Worm (Caenorhabditis elegans): ENCODE results near the gene F36H12.3.
"Not testable (repeated sequence)": the region's sequence is repeated elsewhere in the genome, so short reads cannot be mapped to it uniquely, and the experiment has no call there.

The F36H12.3 gene

ce11 chrIV:5254678-5255077, 17.9 kb upstream of the F36H12.3 start, which contains the start of gene F36H12.10:
F36H12.10 (minus strand) TSS chrIV:5254778.
- TF ChIP-seq tbx-2, ceh-31, Y22D7AL.16 (tag; optimal IDR thresholded peaks at IDR 0.05): not testable (repeated sequence)

- not testable (repeated sequence) for TF ChIP-seq ceh-22, lim-6, ceh-2 (tag; optimal IDR thresholded peaks at IDR 0.05)
Measured at ce11 chrIV:5256731-5257130, 15.9 kb upstream of the F36H12.3 start, which contains the start of gene F36H12.9. F36H12.9 (plus strand) TSS chrIV:5257031.

- not testable (repeated sequence) for TF ChIP-seq ama-1 (optimal IDR thresholded peaks at IDR 0.05); fkh-6 (tag; optimal IDR thresholded peaks at IDR 0.05); hlh-15 (tag; optimal IDR thresholded peaks at IDR 0.05)
Measured at ce11 chrIV:5258385-5258784, 14.2 kb upstream of the F36H12.3 start, which contains the start of gene ttbk-2.1. ttbk-2.1 (plus strand) TSS chrIV:5258685.

- not testable (repeated sequence) for TF ChIP-seq ceh-19 (GFP tag; optimal IDR thresholded peaks at IDR 0.05); ceh-31 (tag; optimal IDR thresholded peaks at IDR 0.05); pros-1 (tag; optimal IDR thresholded peaks at IDR 0.05)
Measured at ce11 chrIV:5260289-5260688, 12.3 kb upstream of the F36H12.3 start, which contains the start of gene msp-19. msp-19 (plus strand) TSS chrIV:5260589.

DNA sequence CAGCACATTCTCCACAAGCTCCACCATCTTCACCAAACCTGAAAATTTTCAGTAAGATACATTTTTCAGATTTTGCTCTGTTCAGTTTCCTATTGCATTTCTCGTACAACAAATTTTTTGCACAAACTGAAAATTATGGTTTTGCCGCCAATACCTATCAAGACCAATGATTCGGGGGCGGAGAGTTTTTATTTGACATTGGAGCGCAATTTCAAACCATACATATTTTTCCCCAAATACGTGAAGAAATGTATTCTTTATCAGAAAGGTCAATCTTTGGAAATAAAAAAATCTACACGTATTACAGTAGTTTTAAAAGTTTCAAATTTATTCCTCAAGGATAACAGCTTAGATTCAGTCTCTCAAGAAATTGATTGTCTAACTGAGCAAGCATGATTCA, 6.1 kb upstream of the F36H12.3 start, which contains the start of gene F36H12.5:
TSS of gene F36H12.5 (plus strand) at position 301 of the 400 bp plus-strand sequence.
- TF ChIP-seq pat-9 (tag; optimal IDR thresholded peaks at IDR 0.05) (no peak), ceh-31 (tag; optimal IDR thresholded peaks at IDR 0.05) (no peak), gmeb-2 (tag; optimal IDR thresholded peaks at IDR 0.05) (no peak), K02D7.2 (tag; optimal IDR thresholded peaks at IDR 0.05) (no peak), ref-2 (tag; optimal IDR thresholded peaks at IDR 0.05) (no peak), ttx-3 (tag; optimal IDR thresholded peaks at IDR 0.05) (no peak), hlh-30 (tag; optimal IDR thresholded peaks at IDR 0.05; ENCODE audit: insufficient read depth) (no peak), F13H6.1 (tag; optimal IDR thresholded peaks at IDR 0.05) (no peak), hlh-15 (tag; optimal IDR thresholded peaks at IDR 0.05) (no peak), ama-1 (optimal IDR thresholded peaks at IDR 0.05) (no peak), nfya-1 (tag; optimal IDR thresholded peaks at IDR 0.05) (no peak), zip-5 (tag; optimal IDR thresholded peaks at IDR 0.05) (no peak), C38D4.7 (GFP tag; optimal IDR thresholded peaks at IDR 0.05) (no peak), lim-6 (tag; optimal IDR thresholded peaks at IDR 0.05) (no peak), ztf-16 (tag; optimal IDR thresholded peaks at IDR 0.05) (no peak)

- no peak for TF ChIP-seq hlh-8 (tag; optimal IDR thresholded peaks at IDR 0.05)
- no peak for TF ChIP-seq sox-2 (GFP tag; IDR thresholded peaks at IDR 0.05)
- TF ChIP-seq fkh-10 (GFP tag; optimal IDR thresholded peaks at IDR 0.05) = no peak
- TF ChIP-seq ztf-16 (tag; optimal IDR thresholded peaks at IDR 0.05) = no peak
- TF ChIP-seq ceh-2 (tag; optimal IDR thresholded peaks at IDR 0.05) = no peak
- no peak for TF ChIP-seq npax-4 (tag; optimal IDR thresholded peaks at IDR 0.05)
Measured at ce11 chrIV:5268803-5269202, 3.8 kb upstream of the F36H12.3 start, which contains the start of gene F36H12.4. F36H12.4 (plus strand) TSS chrIV:5269103.

- TF ChIP-seq elt-2 (tag; optimal IDR thresholded peaks at IDR 0.05) = peak; percentile 70
- no peak for TF ChIP-seq npax-4 (tag; optimal IDR thresholded peaks at IDR 0.05)
Measured at ce11 chrIV:5273385-5273784, 767 bp downstream of the F36H12.3 start.

DNA sequence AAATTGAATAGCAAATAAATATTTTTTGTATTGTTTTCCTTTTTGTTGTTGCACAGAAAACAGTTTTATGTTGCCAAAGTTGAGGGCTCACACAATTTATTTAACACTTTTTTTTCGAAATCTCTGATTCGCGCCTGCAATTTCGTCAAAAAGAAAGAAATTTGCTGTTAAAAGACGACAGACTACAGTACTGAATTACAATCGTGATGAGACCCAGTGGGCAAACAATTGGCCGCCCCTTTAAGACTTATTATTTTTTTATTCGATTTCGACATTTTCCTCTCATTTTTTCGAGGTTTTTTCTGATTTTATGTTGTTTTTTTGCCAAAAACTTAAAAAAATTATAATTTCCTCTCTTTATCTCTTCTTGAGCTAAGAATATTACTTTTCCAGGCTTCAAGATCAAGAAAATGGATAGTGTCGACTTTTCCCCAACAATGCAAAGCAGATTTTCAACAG, 1.5 kb downstream of the F36H12.3 start, which contains the start of gene slfl-4:
TSS of gene slfl-4 (plus strand) at position 409 of the 459 bp plus-strand sequence.
- TF ChIP-seq hlh-6 (tag; optimal IDR thresholded peaks at IDR 0.05) (no peak), hlh-30 (tag; optimal IDR thresholded peaks at IDR 0.05; ENCODE audit: insufficient read depth) (no peak), odd-2 (tag; optimal IDR thresholded peaks at IDR 0.05) (no peak), che-1 (tag; optimal IDR thresholded peaks at IDR 0.05) (no peak), fkh-6 (tag; optimal IDR thresholded peaks at IDR 0.05) (no peak), K09A11.1 (tag; optimal IDR thresholded peaks at IDR 0.05; ENCODE audit: insufficient read depth) (no peak), ets-4 (tag; optimal IDR thresholded peaks at IDR 0.05) (no peak), ceh-30 (tag; optimal IDR thresholded peaks at IDR 0.05) (no peak), elt-4 (tag; optimal IDR thresholded peaks at IDR 0.05) (no peak), F13H6.1 (tag; optimal IDR thresholded peaks at IDR 0.05) (no peak), rnt-1 (tag; optimal IDR thresholded peaks at IDR 0.05) (no peak), eyg-1 (tag; optimal IDR thresholded peaks at IDR 0.05) (no peak)

All from whole organism, late embryonic.